Worm (Caenorhabditis elegans) whole organism, L4 larva: ENCODE measurements around the gene C25F9.8.

Experiments
- aly-2 ChIP-seq: sonication (generic microtip); optimal IDR thresholded peaks from 2 replicates; lab custom pipeline; 2018; ENCODE audit warnings: missing biosample characterization, missing genetic modification characterization
- ces-1 ChIP-seq: fragments of 150-350 bp; sonication (generic microtip); optimal IDR thresholded peaks from 4 replicates; lab custom pipeline; 2014; ENCODE audit warnings: missing biosample characterization, missing genetic modification reagents, missing genetic modification characterization
- jun-1 ChIP-seq: fragments of 150-350 bp; optimal IDR thresholded peaks from 2 replicates; lab custom pipeline; 2014; ENCODE audit warnings: missing biosample characterization, missing genetic modification reagents, missing genetic modification characterization
- pqm-1 ChIP-seq: sonication (generic microtip); optimal IDR thresholded peaks from 2 replicates; lab custom pipeline; 2017; ENCODE audit warnings: missing biosample characterization, missing genetic modification characterization
- tag-97 ChIP-seq: fragments of 200-800 bp; sonication (Bioruptor generic); IDR thresholded peaks from 2 replicates; pipeline ENCODE4 v1.3.6; 2022; ENCODE audit warnings: missing genetic modification characterization, missing compliant biosample characterization
- unc-62 ChIP-seq, 3 experiments: fragments of 150-350 bp in 1 of 3; sonication (generic microtip); optimal IDR thresholded peaks in 2 of 3; peaks in 1 of 3; 1 replicate in 1 of 3; 2 replicates in 2 of 3; lab custom pipeline; 2014 to 2017; ENCODE audit warnings: missing biosample characterization in 3 of 3, missing genetic modification characterization in 3 of 3, missing genetic modification reagents in 3 of 3, missing genotype in 1 of 3
- ztf-7 ChIP-seq: fragments of 150-350 bp; optimal IDR thresholded peaks from 2 replicates; lab custom pipeline; 2014; ENCODE audit warnings: missing biosample characterization, missing genetic modification characterization

ce11 chrV:19443599-19443998 lies 48.7 kb downstream of the C25F9.8 start:
- TF ChIP-seq ztf-7 (tag; lab: Kevin White, UChicago) = no peak
- TF ChIP-seq unc-62 (GFP tag; optimal IDR thresholded peaks at IDR 0.05 in 1 of 2; lab: Kevin White, UChicago) = no peak
- no peak for TF ChIP-seq unc-62 (tag; optimal IDR thresholded peaks at IDR 0.05; lab: Kevin White, UChicago)
- no peak for TF ChIP-seq pqm-1 (tag; lab: Kevin White, UChicago)
- TF ChIP-seq aly-2 (tag; lab: Kevin White, UChicago) = no peak
- TF ChIP-seq jun-1 (tag; lab: Kevin White, UChicago) = no peak
- no peak for TF ChIP-seq tag-97 (GFP tag; lab: Robert Waterston, UW)
- no peak for TF ChIP-seq ces-1 (GFP tag; lab: Kevin White, UChicago)
